Worm (Caenorhabditis elegans): ENCODE measurements around the gene T16G1.13.

DNA sequence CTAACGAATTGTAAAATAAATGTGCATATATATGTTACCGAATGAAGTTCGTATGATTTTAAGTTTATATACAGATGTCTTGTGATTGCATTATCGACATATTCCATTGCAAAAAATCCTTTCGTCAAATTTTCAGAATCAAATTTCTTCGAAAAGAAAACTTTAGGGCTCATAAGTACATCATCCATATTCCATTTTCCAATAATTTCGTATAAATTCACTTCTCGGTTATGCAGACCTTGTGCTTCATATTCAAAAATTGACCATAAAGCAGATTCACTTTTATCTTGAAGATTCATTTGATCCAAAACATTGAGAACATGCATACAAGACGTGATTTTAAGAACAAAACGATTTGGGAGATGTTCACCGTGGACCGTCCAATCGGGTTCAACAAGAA, 6.3 kb upstream of the T16G1.13 start:
- TF ChIP-seq flt-1 (GFP tag; IDR thresholded peaks at IDR 0.05) (no peak), med-1 (GFP tag; optimal IDR thresholded peaks at IDR 0.05; ENCODE audit: insufficient read depth) (no peak), cog-1 (tag; optimal IDR thresholded peaks at IDR 0.05) (no peak), T22C8.4 (GFP tag; IDR thresholded peaks at IDR 0.05) (no peak), ztf-23 (GFP tag; IDR thresholded peaks at IDR 0.05) (no peak), ztf-29 (GFP tag; IDR thresholded peaks at IDR 0.05) (no peak)

All from whole organism, midembryonic.